Worm (Caenorhabditis elegans) whole organism, L1 larva: ENCODE results near the gene apc-10.

Experiments used
- C04F5.9 ChIP-seq: sonication (generic microtip); optimal IDR thresholded peaks from 2 replicates; lab custom pipeline; 2016; ENCODE audit warnings: missing genetic modification characterization, missing compliant biosample characterization
- C16A3.4 ChIP-seq: fragments of 150-350 bp; optimal IDR thresholded peaks from 2 replicates; lab custom pipeline; 2014; ENCODE audit warnings: missing biosample characterization, missing genetic modification characterization
- C34B4.2 ChIP-seq: sonication (generic microtip); optimal IDR thresholded peaks from 2 replicates; lab custom pipeline; 2017; ENCODE audit warnings: mild to moderate bottlenecking, missing genetic modification characterization, missing compliant biosample characterization
- F16B12.6 ChIP-seq: fragments of 150-350 bp; optimal IDR thresholded peaks from 2 replicates; lab custom pipeline; 2014; ENCODE audit warnings: missing biosample characterization, missing genetic modification characterization
- Y116A8C.19 ChIP-seq: sonication (generic microtip); optimal IDR thresholded peaks from 2 replicates; lab custom pipeline; 2016; ENCODE audit warnings: missing compliant biosample characterization, missing genetic modification characterization, borderline replicate concordance
- aly-2 ChIP-seq: fragments of 150-350 bp; optimal IDR thresholded peaks from 2 replicates; lab custom pipeline; 2014; ENCODE audit warnings: missing biosample characterization, missing genetic modification characterization
- ama-1 ChIP-seq: fragments of 150-350 bp; optimal IDR thresholded peaks from 2 replicates; lab custom pipeline; 2014
- blmp-1 ChIP-seq: fragments of 150-350 bp; optimal IDR thresholded peaks from 2 replicates; lab custom pipeline; 2014; ENCODE audit warnings: missing biosample characterization, missing genetic modification characterization
- ceh-63 ChIP-seq: fragments of 200-800 bp; sonication (Bioruptor generic); optimal IDR thresholded peaks from 2 replicates; lab custom pipeline; 2018; ENCODE audit warnings: mild to moderate bottlenecking, missing genetic modification characterization, missing compliant biosample characterization
- ceh-8 ChIP-seq: fragments of 200-800 bp; sonication (Bioruptor generic); optimal IDR thresholded peaks from 2 replicates; lab custom pipeline; 2018; ENCODE audit warnings: mild to moderate bottlenecking, missing genetic modification characterization, moderate library complexity, missing compliant biosample characterization
- ceh-88 ChIP-seq: fragments of 200-800 bp; sonication (Bioruptor generic); IDR thresholded peaks from 2 replicates; pipeline ENCODE4 v1.3.6; 2022; ENCODE audit warnings: missing genetic modification characterization, missing compliant biosample characterization
- ces-1 ChIP-seq: fragments of 150-350 bp; optimal IDR thresholded peaks from 2 replicates; lab custom pipeline; 2014; ENCODE audit warnings: missing biosample characterization, missing genetic modification reagents, missing genetic modification characterization
- dpl-1 ChIP-seq, 3 experiments: fragments of 150-350 bp in 2 of 3; sonication (generic microtip) in 1 of 3; optimal IDR thresholded peaks; 2 replicates each; lab custom pipeline; 2014 to 2017; ENCODE audit warnings: missing biosample characterization in 3 of 3, missing genetic modification characterization in 3 of 3, missing genetic modification reagents in 3 of 3
- dsc-1 ChIP-seq: sonication (generic microtip); optimal IDR thresholded peaks from 2 replicates; lab custom pipeline; 2016; ENCODE audit warnings: mild to moderate bottlenecking, missing genetic modification characterization, missing compliant biosample characterization
- efl-3 ChIP-seq: fragments of 200-800 bp; sonication (Bioruptor generic); optimal IDR thresholded peaks from 2 replicates; lab custom pipeline; 2018; ENCODE audit warnings: mild to moderate bottlenecking, missing genetic modification characterization, missing compliant biosample characterization
- egl-27 ChIP-seq, 2 experiments: fragments of 150-350 bp in 1 of 2; sonication (generic microtip); optimal IDR thresholded peaks; 3 replicates each; lab custom pipeline; 2017 to 2018; ENCODE audit warnings: missing biosample characterization in 2 of 2, missing genetic modification characterization in 2 of 2, missing genetic modification reagents in 2 of 2
- elt-3 ChIP-seq, 6 experiments: fragments of 150-350 bp in 1 of 6; sonication (generic microtip); optimal IDR thresholded peaks; 2 replicates each; lab custom pipeline; 2017 to 2018; ENCODE audit warnings: missing biosample characterization in 6 of 6, missing genetic modification characterization in 6 of 6, inconsistent platforms in 1 of 6
- ets-5 ChIP-seq: fragments of 200-800 bp; sonication (Bioruptor generic); IDR thresholded peaks from 2 replicates; pipeline ENCODE4 v1.3.6; 2022; ENCODE audit warnings: missing genetic modification characterization, missing compliant biosample characterization
- fkh-4 ChIP-seq: sonication (generic microtip); optimal IDR thresholded peaks from 2 replicates; lab custom pipeline; 2016; ENCODE audit warnings: missing compliant biosample characterization, missing genetic modification characterization, borderline replicate concordance
- fkh-8 ChIP-seq: sonication (generic microtip); optimal IDR thresholded peaks from 2 replicates; lab custom pipeline; 2016; ENCODE audit warnings: mild to moderate bottlenecking, missing genetic modification characterization, missing compliant biosample characterization
- fos-1 ChIP-seq: fragments of 150-350 bp; optimal IDR thresholded peaks from 2 replicates; lab custom pipeline; 2014; ENCODE audit warnings: missing biosample characterization, missing genetic modification characterization
- grh-1 ChIP-seq: fragments of 200-800 bp; sonication (Bioruptor generic); IDR thresholded peaks from 2 replicates; pipeline ENCODE4 v1.3.6; 2022; ENCODE audit warnings: missing genetic modification reagents, missing genetic modification characterization, missing compliant biosample characterization
- hlh-4 ChIP-seq: sonication (generic microtip); optimal IDR thresholded peaks from 2 replicates; lab custom pipeline; 2016; ENCODE audit warnings: mild to moderate bottlenecking, missing genetic modification characterization, missing compliant biosample characterization
- hpl-2 ChIP-seq: fragments of 150-350 bp; optimal IDR thresholded peaks from 2 replicates; lab custom pipeline; 2014; ENCODE audit warnings: missing biosample characterization, missing genetic modification reagents, missing genetic modification characterization
- irx-1 ChIP-seq: sonication (generic microtip); optimal IDR thresholded peaks from 2 replicates; lab custom pipeline; 2016; ENCODE audit warnings: missing genetic modification characterization, missing compliant biosample characterization
- isw-1 ChIP-seq: fragments of 200-800 bp; sonication (Bioruptor generic); IDR thresholded peaks from 2 replicates; pipeline ENCODE4 v1.3.6; 2022; ENCODE audit warnings: missing genetic modification characterization, missing compliant biosample characterization
- jun-1 ChIP-seq: fragments of 150-350 bp; optimal IDR thresholded peaks from 2 replicates; lab custom pipeline; 2014; ENCODE audit warnings: missing biosample characterization, missing genetic modification reagents, missing genetic modification characterization
- lin-13 ChIP-seq: fragments of 150-350 bp; optimal IDR thresholded peaks from 2 replicates; lab custom pipeline; 2014; ENCODE audit warnings: missing biosample characterization, missing genetic modification reagents, missing genetic modification characterization
- lin-14 ChIP-seq: fragments of 200-800 bp; sonication (Bioruptor generic); optimal IDR thresholded peaks from 2 replicates; lab custom pipeline; 2018; ENCODE audit warnings: mild to moderate bottlenecking, missing genetic modification characterization, moderate library complexity, missing compliant biosample characterization
- lin-35 ChIP-seq, 2 experiments: fragments of 150-350 bp; optimal IDR thresholded peaks; 2 replicates each; lab custom pipeline; 2014; ENCODE audit warnings: missing biosample characterization in 2 of 2, missing genetic modification characterization in 2 of 2, missing genetic modification reagents in 2 of 2
- lsy-2 ChIP-seq, 2 experiments: fragments of 150-350 bp; optimal IDR thresholded peaks; 2 replicates each; lab custom pipeline; 2014; ENCODE audit warnings: missing biosample characterization in 2 of 2, missing genetic modification characterization in 2 of 2
- mab-9 ChIP-seq: fragments of 200-800 bp; sonication (Bioruptor generic); IDR thresholded peaks from 2 replicates; pipeline ENCODE4 v1.3.6; 2022; ENCODE audit warnings: missing genetic modification reagents, missing genetic modification characterization, missing compliant biosample characterization
- mef-2 ChIP-seq: fragments of 150-350 bp; optimal IDR thresholded peaks from 2 replicates; lab custom pipeline; 2014; ENCODE audit warnings: missing biosample characterization, missing genetic modification characterization
- mep-1 ChIP-seq: fragments of 150-350 bp; optimal IDR thresholded peaks from 2 replicates; lab custom pipeline; 2014; ENCODE audit warnings: missing biosample characterization, missing genetic modification characterization
- nhr-11 ChIP-seq: fragments of 150-350 bp; optimal IDR thresholded peaks from 2 replicates; lab custom pipeline; 2014; ENCODE audit warnings: missing biosample characterization, missing genetic modification characterization
- nhr-20 ChIP-seq: sonication (generic microtip); optimal IDR thresholded peaks from 2 replicates; lab custom pipeline; 2016; ENCODE audit warnings: mild to moderate bottlenecking, missing genetic modification characterization, missing compliant biosample characterization
- nhr-71 ChIP-seq: sonication (generic microtip); optimal IDR thresholded peaks from 2 replicates; lab custom pipeline; 2016; ENCODE audit warnings: mild to moderate bottlenecking, missing genetic modification characterization, moderate library complexity, missing compliant biosample characterization
- nhr-77 ChIP-seq: fragments of 150-350 bp; optimal IDR thresholded peaks from 2 replicates; lab custom pipeline; 2014; ENCODE audit warnings: missing biosample characterization, missing genetic modification characterization
- nhr-85 ChIP-seq: sonication (generic microtip); peaks from one replicate; lab custom pipeline; 2016; ENCODE audit warnings: missing genetic modification characterization, inconsistent platforms, missing compliant biosample characterization
- pqm-1 ChIP-seq: sonication (generic microtip); optimal IDR thresholded peaks from 3 replicates; lab custom pipeline; 2017; ENCODE audit warnings: missing biosample characterization, missing genetic modification characterization
- sup-37 ChIP-seq: fragments of 200-800 bp; sonication (Bioruptor generic); optimal IDR thresholded peaks from 2 replicates; lab custom pipeline; 2018; ENCODE audit warnings: mild to moderate bottlenecking, missing genetic modification characterization, missing compliant biosample characterization
- swsn-7 ChIP-seq: sonication (generic microtip); optimal IDR thresholded peaks from 2 replicates; lab custom pipeline; 2016; ENCODE audit warnings: missing genetic modification characterization, missing compliant biosample characterization
- tbx-2 ChIP-seq: sonication (generic microtip); optimal IDR thresholded peaks from 2 replicates; lab custom pipeline; 2016; ENCODE audit warnings: missing genetic modification characterization, missing compliant biosample characterization
- tlp-1 ChIP-seq: fragments of 150-350 bp; optimal IDR thresholded peaks from 2 replicates; lab custom pipeline; 2014; ENCODE audit warnings: missing biosample characterization, missing genetic modification characterization
- unc-30 ChIP-seq: sonication (generic microtip); optimal IDR thresholded peaks from 2 replicates; lab custom pipeline; 2017; ENCODE audit warnings: missing biosample characterization, missing genetic modification characterization
- unc-62 ChIP-seq: fragments of 150-350 bp; optimal IDR thresholded peaks from 2 replicates; lab custom pipeline; 2014; ENCODE audit warnings: missing biosample characterization, missing genetic modification reagents, missing genetic modification characterization
- unc-86 ChIP-seq: sonication (generic microtip); optimal IDR thresholded peaks from 2 replicates; lab custom pipeline; 2016; ENCODE audit warnings: missing genetic modification characterization, missing compliant biosample characterization
- xbp-1 ChIP-seq: sonication (generic microtip); optimal IDR thresholded peaks from 2 replicates; lab custom pipeline; 2016; ENCODE audit warnings: missing genetic modification characterization, missing compliant biosample characterization
- zag-1 ChIP-seq: fragments of 150-350 bp; optimal IDR thresholded peaks from 2 replicates; lab custom pipeline; 2014; ENCODE audit warnings: missing biosample characterization, missing genetic modification characterization
- zip-4 ChIP-seq: fragments of 200-800 bp; sonication (Bioruptor generic); optimal IDR thresholded peaks from 2 replicates; lab custom pipeline; 2018; ENCODE audit warnings: mild to moderate bottlenecking, missing genetic modification characterization, moderate library complexity, missing compliant biosample characterization
- ztf-11 ChIP-seq, 2 experiments: sonication (generic microtip); optimal IDR thresholded peaks; 2 replicates each; lab custom pipeline; 2016 to 2017; ENCODE audit warnings: missing genetic modification characterization in 2 of 2, missing biosample characterization in 1 of 2, missing compliant biosample characterization in 1 of 2
- ztf-4 ChIP-seq: fragments of 150-350 bp; optimal IDR thresholded peaks from 2 replicates; lab custom pipeline; 2014; ENCODE audit warnings: missing biosample characterization, missing genetic modification characterization

Gene apc-10

ce11 chrV:10466607-10467092 lies 40.5 kb upstream of the apc-10 start (continued):
- TF ChIP-seq hlh-4 (tag; lab: Kevin White, UChicago) (no peak), tlp-1 (tag; lab: Kevin White, UChicago) (no peak), ztf-11 (tag; optimal IDR thresholded peaks at IDR 0.05; lab: Kevin White, UChicago) (peak in 1 of 2 experiments; percentile 46), fos-1 (tag; lab: Kevin White, UChicago) (peak; percentile 95), fkh-8 (tag; lab: Kevin White, UChicago) (peak; percentile 99), C16A3.4 (peak; percentile 95), grh-1 (GFP tag; lab: Robert Waterston, UW) (peak; percentile 74), dpl-1 (GFP tag; optimal IDR thresholded peaks at IDR 0.05; lab: Kevin White, UChicago) (peak; percentile 62 to 71 (median 64)), tbx-2 (tag; lab: Kevin White, UChicago) (peak; percentile 95), fkh-4 (tag; lab: Kevin White, UChicago) (no peak), mef-2 (tag; lab: Kevin White, UChicago) (peak; percentile 70), F16B12.6 (tag; lab: Kevin White, UChicago) (peak; percentile 24), aly-2 (tag; lab: Kevin White, UChicago) (peak; percentile 78), efl-3 (no peak), sup-37 (peak; percentile 15), lin-13 (peak; percentile 89), ceh-88 (peak; percentile 72; the same call in 1 of the 2 replicates), unc-86 (peak; percentile 95), irx-1 (tag; lab: Kevin White, UChicago) (peak; percentile 84), nhr-11 (tag; lab: Kevin White, UChicago) (peak; percentile 93), blmp-1 (peak; percentile 94), elt-3 (tag; optimal IDR thresholded peaks at IDR 0.05; lab: Kevin White, UChicago) (peak in 4 of 6 experiments; percentile 90 to 97 (median 93)), lin-14 (GFP tag; lab: Kevin White, UChicago) (peak; percentile 100), isw-1 (GFP tag; lab: Robert Waterston, UW) (peak; percentile 76), Y116A8C.19 (no peak), C04F5.9 (tag; lab: Kevin White, UChicago) (peak; percentile 50), zag-1 (tag; lab: Kevin White, UChicago) (peak; percentile 93), ets-5 (GFP tag; lab: Robert Waterston, UW) (no peak), mep-1 (tag; lab: Kevin White, UChicago) (peak; percentile 95), zip-4 (GFP tag; lab: Kevin White, UChicago) (peak; percentile 56), nhr-20 (tag; lab: Kevin White, UChicago) (peak; percentile 98), ceh-8 (GFP tag; lab: Kevin White, UChicago) (peak; percentile 77)
- TF ChIP-seq, all 84 proteins: peak for 66

- TF ChIP-seq zip-4 (GFP tag; lab: Kevin White, UChicago): no peak
- TF ChIP-seq pqm-1 (tag; lab: Kevin White, UChicago): no peak
- TF ChIP-seq ets-5 (GFP tag; lab: Robert Waterston, UW): no peak
- peak in 1 of 2 experiments; percentile 38 for TF ChIP-seq lsy-2 (tag; optimal IDR thresholded peaks at IDR 0.05; lab: Kevin White, UChicago)
- TF ChIP-seq zag-1 (tag; lab: Kevin White, UChicago): no peak
- TF ChIP-seq C16A3.4: no peak
- no peak for TF ChIP-seq hpl-2 (GFP tag; lab: Kevin White, UChicago)
- no peak for TF ChIP-seq nhr-77 (tag; lab: Kevin White, UChicago)
- no peak for TF ChIP-seq ces-1 (GFP tag; lab: Kevin White, UChicago)
- no peak for TF ChIP-seq jun-1 (tag; lab: Kevin White, UChicago)
- TF ChIP-seq mab-9 (GFP tag; lab: Robert Waterston, UW): no peak
- TF ChIP-seq mef-2 (tag; lab: Kevin White, UChicago): no peak
- no peak for TF ChIP-seq C34B4.2 (tag; lab: Kevin White, UChicago)
- TF ChIP-seq fos-1 (tag; lab: Kevin White, UChicago): no peak
- TF ChIP-seq dpl-1 (GFP tag; optimal IDR thresholded peaks at IDR 0.05; lab: Kevin White, UChicago): no peak
- TF ChIP-seq dsc-1 (tag; lab: Kevin White, UChicago): peak; percentile 85
- TF ChIP-seq aly-2 (tag; lab: Kevin White, UChicago): no peak
- no peak for TF ChIP-seq xbp-1 (tag; lab: Kevin White, UChicago)
- peak; percentile 90 for TF ChIP-seq ceh-8 (GFP tag; lab: Kevin White, UChicago)
- TF ChIP-seq lin-35 (GFP tag; optimal IDR thresholded peaks at IDR 0.05; lab: Kevin White, UChicago): no peak
- TF ChIP-seq nhr-71 (tag; lab: Kevin White, UChicago): peak; percentile 84
- TF ChIP-seq ceh-63: no peak
- no peak for TF ChIP-seq unc-30 (tag; lab: Kevin White, UChicago)
- TF ChIP-seq ztf-4: no peak
- no peak for TF ChIP-seq ama-1 (lab: Kevin White, UChicago)
- no peak for TF ChIP-seq unc-62
- peak; percentile 6 for TF ChIP-seq nhr-85 (tag; lab: Kevin White, UChicago)
- TF ChIP-seq swsn-7 (tag; lab: Kevin White, UChicago): peak; percentile 34
- no peak for TF ChIP-seq egl-27 (tag; optimal IDR thresholded peaks at IDR 0.05; lab: Kevin White, UChicago)
Measured at ce11 chrV:10465478-10465877, 39.3 kb upstream of the apc-10 start.
